Worm (Caenorhabditis elegans) whole organism, midembryonic: Measurements from ENCODE around the gene F59H6.14.

ENCODE experiments used
- med-1 ChIP-seq: sonication (generic microtip); optimal IDR thresholded peaks from 2 replicates; lab custom pipeline; 2017; ENCODE audit warnings: missing genetic modification characterization, mild to moderate bottlenecking, missing compliant biosample characterization, antibody characterized with exemption, missing genetic modification reagents; ENCODE audit not compliant: insufficient read depth
- ztf-29 ChIP-seq: fragments of 200-800 bp; sonication (Bioruptor generic); IDR thresholded peaks from 2 replicates; pipeline ENCODE4 v1.3.6; 2022; ENCODE audit warnings: missing genetic modification reagents, missing genetic modification characterization, missing compliant biosample characterization

- TF ChIP-seq med-1 (no peak), ztf-29 (GFP tag; lab: Robert Waterston, UW) (no peak)
These were observed 4.7 kb upstream of the F59H6.14 start, which contains the start of gene bath-1 for ce11 chrII:2028712-2029111.
